ENCODE assay signal across 2 worm cellular contexts in genomic region chrX:11480990-11481824, ce11.
TF ChIP-seq lines count a peak whose summit lies in the region.

No protein-coding gene starts in this region.

TF ChIP-seq in whole organism, L4 larva, 104 proteins besides CTCF, POLR2A, EP300 and RAD21 (continued from another document):
- TF ChIP-seq pha-4 (GFP tag; IDR thresholded peaks at IDR 0.05; lab: Robert Waterston, UW) (peak; percentile 27; the same call in 1 of the 2 replicates), pha-4 (tag; optimal IDR thresholded peaks at IDR 0.05; lab: Kevin White, UChicago) (no peak), nhr-6 (tag; optimal IDR thresholded peaks at IDR 0.05; lab: Kevin White, UChicago) (no peak), nhr-77 (tag; optimal IDR thresholded peaks at IDR 0.05; lab: Kevin White, UChicago) (peak; percentile 54), lim-7 (GFP tag; IDR thresholded peaks at IDR 0.05; lab: Robert Waterston, UW) (no peak), Y75B8A.6 (GFP tag; IDR thresholded peaks at IDR 0.05; lab: Robert Waterston, UW) (no peak), F26F4.8 (GFP tag; conservative IDR thresholded peaks at IDR 0.05; lab: Robert Waterston, UW) (no peak), nhr-48 (tag; optimal IDR thresholded peaks at IDR 0.05; lab: Kevin White, UChicago) (no peak), daf-12 (tag; optimal IDR thresholded peaks at IDR 0.05; lab: Kevin White, UChicago) (no peak), F49E8.2 (tag; optimal IDR thresholded peaks at IDR 0.05; lab: Kevin White, UChicago; ENCODE audit: borderline replicate concordance) (no peak), dmd-6 (GFP tag; IDR thresholded peaks at IDR 0.05; lab: Robert Waterston, UW) (peak; percentile 94), ztf-11 (tag; optimal IDR thresholded peaks at IDR 0.05; lab: Kevin White, UChicago) (no peak), madf-5 (GFP tag; IDR thresholded peaks at IDR 0.05; lab: Robert Waterston, UW) (no peak), mdt-29 (GFP tag; IDR thresholded peaks at IDR 0.05; lab: Robert Waterston, UW) (no peak), arid-1 (GFP tag; conservative IDR thresholded peaks at IDR 0.05; lab: Robert Waterston, UW) (no peak), F37D6.2 (tag; optimal IDR thresholded peaks at IDR 0.05; lab: Kevin White, UChicago) (no peak), ces-1 (GFP tag; optimal IDR thresholded peaks at IDR 0.05; lab: Kevin White, UChicago) (no peak), T20F7.1 (GFP tag; optimal IDR thresholded peaks at IDR 0.05; lab: Kevin White, UChicago) (no peak), lin-1 (GFP tag; IDR thresholded peaks at IDR 0.05; lab: Robert Waterston, UW) (peak; percentile 84; the same call in 1 of the 2 replicates), lin-29 (GFP tag; IDR thresholded peaks at IDR 0.05; lab: Robert Waterston, UW) (no peak), Y5F2A.4 (GFP tag; optimal IDR thresholded peaks at IDR 0.05; lab: Kevin White, UChicago) (no peak), dve-1 (tag; optimal IDR thresholded peaks at IDR 0.05; lab: Kevin White, UChicago; ENCODE audit: insufficient read depth) (peak; percentile 91), ZK337.2 (GFP tag; IDR thresholded peaks at IDR 0.05; lab: Robert Waterston, UW) (no peak), zip-11 (GFP tag; IDR thresholded peaks at IDR 0.05; lab: Robert Waterston, UW) (no peak), hlh-30 (tag; optimal IDR thresholded peaks at IDR 0.05; lab: Kevin White, UChicago; ENCODE audit: insufficient read depth) (peak; percentile 49), mdl-1 (tag; optimal IDR thresholded peaks at IDR 0.05; lab: Kevin White, UChicago) (no peak), fkh-10 (GFP tag; optimal IDR thresholded peaks at IDR 0.05; lab: Kevin White, UChicago) (no peak), unc-62 (GFP tag; optimal IDR thresholded peaks at IDR 0.05 in 1 of 2; lab: Kevin White, UChicago) (peak in 1 of 2 experiments; percentile 93), unc-62 (tag; optimal IDR thresholded peaks at IDR 0.05; lab: Kevin White, UChicago) (no peak), nhr-28 (tag; optimal IDR thresholded peaks at IDR 0.05; lab: Kevin White, UChicago) (peak; percentile 87), ceh-62 (tag; optimal IDR thresholded peaks at IDR 0.05; lab: Kevin White, UChicago) (no peak), gei-8 (GFP tag; optimal IDR thresholded peaks at IDR 0.05; lab: Kevin White, UChicago) (no peak), ceh-20 (GFP tag; IDR thresholded peaks at IDR 0.05; lab: Robert Waterston, UW) (no peak), pqm-1 (tag; optimal IDR thresholded peaks at IDR 0.05; lab: Kevin White, UChicago) (peak; percentile 88), dmd-9 (GFP tag; IDR thresholded peaks at IDR 0.05; lab: Robert Waterston, UW) (no peak), hmg-1.1 (GFP tag; IDR thresholded peaks at IDR 0.05; lab: Robert Waterston, UW) (no peak), ceh-44 (GFP tag; IDR thresholded peaks at IDR 0.05; lab: Robert Waterston, UW) (no peak), lin-13 (GFP tag; optimal IDR thresholded peaks at IDR 0.05; lab: Kevin White, UChicago) (no peak), nhr-11 (tag; optimal IDR thresholded peaks at IDR 0.05; lab: Kevin White, UChicago) (no peak), attf-4 (tag; optimal IDR thresholded peaks at IDR 0.05; lab: Kevin White, UChicago) (no peak), nhr-237 (tag; optimal IDR thresholded peaks at IDR 0.05; lab: Kevin White, UChicago) (no peak), vab-7 (GFP tag; IDR thresholded peaks at IDR 0.05; lab: Robert Waterston, UW) (no peak), daf-8 (GFP tag; IDR thresholded peaks at IDR 0.05; lab: Robert Waterston, UW) (no peak), lin-39 (tag; optimal IDR thresholded peaks at IDR 0.05; lab: Kevin White, UChicago) (no peak), egl-27 (tag; optimal IDR thresholded peaks at IDR 0.05; lab: Kevin White, UChicago) (peak; percentile 21), aha-1 (tag; lab: Kevin White, UChicago) (peak; percentile 91), madf-9 (GFP tag; conservative IDR thresholded peaks at IDR 0.05; lab: Robert Waterston, UW) (no peak), tag-97 (GFP tag; IDR thresholded peaks at IDR 0.05; lab: Robert Waterston, UW) (no peak; the same call in 1 of the 2 replicates), nhr-76 (tag; optimal IDR thresholded peaks at IDR 0.05; lab: Kevin White, UChicago) (no peak), php-3 (GFP tag; IDR thresholded peaks at IDR 0.05; lab: Robert Waterston, UW) (peak; percentile 71), dmd-8 (GFP tag; IDR thresholded peaks at IDR 0.05; lab: Robert Waterston, UW) (no peak), mep-1 (tag; optimal IDR thresholded peaks at IDR 0.05; lab: Kevin White, UChicago) (no peak), ZK546.5 (tag; optimal IDR thresholded peaks at IDR 0.05; lab: Kevin White, UChicago) (no peak), fos-1 (tag; optimal IDR thresholded peaks at IDR 0.05; lab: Kevin White, UChicago) (no peak), F44E2.7 (GFP tag; IDR thresholded peaks at IDR 0.05; lab: Robert Waterston, UW) (no peak), hif-1 (tag; optimal IDR thresholded peaks at IDR 0.05; lab: Kevin White, UChicago) (no peak), ceh-28 (tag; optimal IDR thresholded peaks at IDR 0.05; lab: Kevin White, UChicago) (no peak), nhr-42 (GFP tag; IDR thresholded peaks at IDR 0.05; lab: Robert Waterston, UW) (no peak), lsy-2 (tag; optimal IDR thresholded peaks at IDR 0.05; lab: Kevin White, UChicago) (no peak), unc-39 (tag; optimal IDR thresholded peaks at IDR 0.05; lab: Kevin White, UChicago) (no peak), zfp-3 (GFP tag; conservative IDR thresholded peaks at IDR 0.05; lab: Robert Waterston, UW) (no peak), tra-1 (GFP tag; IDR thresholded peaks at IDR 0.05; lab: Robert Waterston, UW) (0 out of 2 replicates have a peak, but pooled peaks have one; percentile 65), hlh-11 (tag; optimal IDR thresholded peaks at IDR 0.05; lab: Kevin White, UChicago) (peak; percentile 84), zag-1 (tag; optimal IDR thresholded peaks at IDR 0.05; lab: Kevin White, UChicago) (no peak)

TF ChIP-seq in whole organism, young adult, 124 proteins besides CTCF, POLR2A, EP300 and RAD21 (continued from another document):
- TF ChIP-seq lir-1 (GFP tag; conservative IDR thresholded peaks at IDR 0.05; lab: Robert Waterston, UW) (0 out of 2 replicates have a peak, but pooled peaks have one; percentile 27), F49E8.2 (tag; optimal IDR thresholded peaks at IDR 0.05; lab: Kevin White, UChicago; ENCODE audit: insufficient read depth) (no peak), ztf-6 (GFP tag; IDR thresholded peaks at IDR 0.05; lab: Robert Waterston, UW) (no peak), C06A6.2 (GFP tag; conservative IDR thresholded peaks at IDR 0.05; lab: Robert Waterston, UW) (no peak), ama-1 (optimal IDR thresholded peaks at IDR 0.05; lab: Kevin White, UChicago) (peak; percentile 48), ama-1 (GFP tag; optimal IDR thresholded peaks at IDR 0.05; lab: Kevin White, UChicago) (no peak), lin-40 (tag; optimal IDR thresholded peaks at IDR 0.05; lab: Kevin White, UChicago) (no peak), bed-2 (GFP tag; IDR thresholded peaks at IDR 0.05; lab: Robert Waterston, UW) (no peak), tbp1 (GFP tag; optimal IDR thresholded peaks at IDR 0.05; lab: Kevin White, UChicago) (peak; percentile 20), fkh-3 (tag; optimal IDR thresholded peaks at IDR 0.05; lab: Kevin White, UChicago) (no peak), ceh-91 (GFP tag; IDR thresholded peaks at IDR 0.05; lab: Robert Waterston, UW) (no peak), nhr-80 (tag; optimal IDR thresholded peaks at IDR 0.05; lab: Kevin White, UChicago) (peak; percentile 94), gei-17 (GFP tag; optimal IDR thresholded peaks at IDR 0.05; lab: Kevin White, UChicago) (no peak), F33H1.4 (GFP tag; IDR thresholded peaks at IDR 0.05; lab: Robert Waterston, UW) (no peak), lsl-1 (GFP tag; optimal IDR thresholded peaks at IDR 0.05; lab: Kevin White, UChicago) (no peak), zim-3 (tag; optimal IDR thresholded peaks at IDR 0.05; lab: Kevin White, UChicago) (no peak), somi-1 (GFP tag; optimal IDR thresholded peaks at IDR 0.05; lab: Kevin White, UChicago) (no peak), sea-2 (GFP tag; IDR thresholded peaks at IDR 0.05; lab: Robert Waterston, UW) (no peak), lsy-27 (tag; optimal IDR thresholded peaks at IDR 0.05; lab: Kevin White, UChicago; ENCODE audit: borderline replicate concordance, insufficient read depth) (no peak), T26A5.8 (tag; optimal IDR thresholded peaks at IDR 0.05; lab: Kevin White, UChicago) (no peak), ceh-79 (tag; optimal IDR thresholded peaks at IDR 0.05; lab: Kevin White, UChicago) (no peak), ekl-4 (GFP tag; IDR thresholded peaks at IDR 0.05; lab: Robert Waterston, UW) (no peak), bed-1 (GFP tag; IDR thresholded peaks at IDR 0.05; lab: Robert Waterston, UW) (no peak), D2030.7 (GFP tag; IDR thresholded peaks at IDR 0.05; lab: Robert Waterston, UW) (no peak), B0336.3 (GFP tag; IDR thresholded peaks at IDR 0.05; lab: Robert Waterston, UW) (no peak), ZK185.1 (tag; optimal IDR thresholded peaks at IDR 0.05; lab: Kevin White, UChicago; ENCODE audit: poor library complexity, severe bottlenecking) (no peak), dpff-1 (tag; optimal IDR thresholded peaks at IDR 0.05; lab: Kevin White, UChicago) (no peak), rec-8 (tag; optimal IDR thresholded peaks at IDR 0.05; lab: Kevin White, UChicago) (no peak), lin-35 (GFP tag; optimal IDR thresholded peaks at IDR 0.05; lab: Kevin White, UChicago) (no peak), athp-1 (tag; optimal IDR thresholded peaks at IDR 0.05; lab: Kevin White, UChicago) (no peak), repo-1 (tag; optimal IDR thresholded peaks at IDR 0.05; lab: Kevin White, UChicago) (no peak), zfh-2 (GFP tag; conservative IDR thresholded peaks at IDR 0.05; lab: Robert Waterston, UW) (no peak), pha-4 (tag; optimal IDR thresholded peaks at IDR 0.05; lab: Kevin White, UChicago) (no peak), madf-10 (tag; optimal IDR thresholded peaks at IDR 0.05; lab: Kevin White, UChicago) (no peak), snpc-3.4 (tag; optimal IDR thresholded peaks at IDR 0.05; lab: Kevin White, UChicago) (no peak), xnd-1 (tag; optimal IDR thresholded peaks at IDR 0.05; lab: Kevin White, UChicago) (no peak), Y53G8AR.9 (GFP tag; conservative IDR thresholded peaks at IDR 0.05; lab: Robert Waterston, UW) (0 out of 2 replicates have a peak, but pooled peaks have one; percentile 8), Y67H2A.10 (GFP tag; conservative IDR thresholded peaks at IDR 0.05; lab: Robert Waterston, UW) (no peak), nhr-27 (tag; optimal IDR thresholded peaks at IDR 0.05; lab: Kevin White, UChicago) (no peak), Y56A3A.18 (GFP tag; IDR thresholded peaks at IDR 0.05; lab: Robert Waterston, UW) (no peak)
